Worm (Caenorhabditis elegans) whole organism, L2 larva: ENCODE data around the gene C29F9.6.

Source experiments
- R02D3.7 ChIP-seq: fragments of 150-350 bp; optimal IDR thresholded peaks from 2 replicates; lab custom pipeline; 2014; ENCODE audit warnings: missing biosample characterization, missing genetic modification characterization
- Y55F3AM.14 ChIP-seq: fragments of 200-800 bp; sonication (Bioruptor generic); optimal IDR thresholded peaks from 2 replicates; lab custom pipeline; 2018; ENCODE audit warnings: mild to moderate bottlenecking, missing genetic modification characterization, missing compliant biosample characterization
- ama-1 ChIP-seq: fragments of 150-350 bp; optimal IDR thresholded peaks from 2 replicates; lab custom pipeline; 2018; ENCODE audit warnings: inconsistent platforms
- dmd-4 ChIP-seq: sonication (generic microtip); optimal IDR thresholded peaks from 2 replicates; lab custom pipeline; 2017; ENCODE audit warnings: missing biosample characterization, missing genetic modification characterization
- elt-3 ChIP-seq: sonication (generic microtip); optimal IDR thresholded peaks from 2 replicates; lab custom pipeline; 2017; ENCODE audit warnings: missing biosample characterization, missing genetic modification characterization
- lin-11 ChIP-seq: fragments of 150-350 bp; sonication (generic microtip); optimal IDR thresholded peaks from 2 replicates; lab custom pipeline; 2014; ENCODE audit warnings: missing biosample characterization, missing genetic modification characterization, inconsistent platforms, mixed read lengths
- mab-5 ChIP-seq: fragments of 150-350 bp; optimal IDR thresholded peaks from 2 replicates; lab custom pipeline; 2014; ENCODE audit warnings: missing biosample characterization, missing genetic modification characterization
- snpc-4 ChIP-seq: fragments of 150-350 bp; optimal IDR thresholded peaks from 2 replicates; lab custom pipeline; 2014; ENCODE audit warnings: missing biosample characterization, missing genetic modification characterization
- unc-62 ChIP-seq: fragments of 150-350 bp; optimal IDR thresholded peaks from 2 replicates; lab custom pipeline; 2014; ENCODE audit warnings: missing biosample characterization, missing genetic modification reagents, missing genetic modification characterization
- ztf-11 ChIP-seq: sonication (generic microtip); optimal IDR thresholded peaks from 2 replicates; lab custom pipeline; 2017; ENCODE audit warnings: missing biosample characterization, missing genetic modification characterization
- ztf-4 ChIP-seq: fragments of 150-350 bp; optimal IDR thresholded peaks from 2 replicates; lab custom pipeline; 2014; ENCODE audit warnings: missing biosample characterization, missing genetic modification characterization

ce11 chrIII:154168-154567 is 39.5 kb downstream of the C29F9.6 start:
- TF ChIP-seq elt-3 (tag; lab: Kevin White, UChicago) (no peak), dmd-4 (tag; lab: Kevin White, UChicago) (no peak), snpc-4 (no peak), unc-62 (no peak), lin-11 (tag; lab: Kevin White, UChicago) (no peak), R02D3.7 (no peak), mab-5 (tag; lab: Kevin White, UChicago) (no peak), ztf-11 (tag; lab: Kevin White, UChicago) (no peak), Y55F3AM.14 (GFP tag; lab: Kevin White, UChicago) (no peak), ztf-4 (no peak), ama-1 (lab: Kevin White, UChicago) (no peak)
